Fruit fly (Drosophila melanogaster) whole organism, embryonic: ENCODE measurements around the gene Hexim.

Source experiments
- Adf1 ChIP-seq: fragments of 200-800 bp; sonication (Bioruptor generic); IDR thresholded peaks from 2 replicates; pipeline ENCODE4 v1.3.6; 2022; ENCODE audit warnings: missing biosample characterization, missing genetic modification characterization
- Atf-2 ChIP-seq: fragments of 200-800 bp; sonication (Bioruptor generic); optimal IDR thresholded peaks from 2 replicates; lab custom pipeline; 2016; ENCODE audit warnings: missing biosample characterization, missing genetic modification characterization
- CG1024 ChIP-seq: fragments of 200-800 bp; sonication (Bioruptor generic); IDR thresholded peaks from 2 replicates; pipeline ENCODE4 v1.3.6; 2022; ENCODE audit warnings: missing biosample characterization, missing genetic modification characterization
- CG10366 ChIP-seq: fragments of 200-800 bp; sonication (Bioruptor generic); IDR thresholded peaks from 2 replicates; pipeline ENCODE4 v1.3.6; 2022; ENCODE audit warnings: missing biosample characterization, missing genetic modification characterization
- CG11093 ChIP-seq: fragments of 200-800 bp; sonication (Bioruptor generic); IDR thresholded peaks from 3 replicates; pipeline ENCODE4 v1.3.6; 2022; ENCODE audit warnings: missing biosample characterization, missing genetic modification characterization
- CG12659 ChIP-seq: fragments of 200-800 bp; sonication (Bioruptor generic); optimal IDR thresholded peaks from 3 replicates; lab custom pipeline; 2017; ENCODE audit warnings: mild to moderate bottlenecking, missing biosample characterization, missing genetic modification reagents, missing genetic modification characterization
- CG12769 ChIP-seq: fragments of 200-800 bp; sonication (Bioruptor generic); optimal IDR thresholded peaks from 2 replicates; lab custom pipeline; 2019; ENCODE audit warnings: missing biosample characterization, mild to moderate bottlenecking, missing genetic modification characterization, moderate library complexity
- CG13296 ChIP-seq: fragments of 200-800 bp; sonication (Bioruptor generic); optimal IDR thresholded peaks from 3 replicates; lab custom pipeline; 2018; ENCODE audit warnings: missing biosample characterization, mild to moderate bottlenecking, missing genetic modification characterization
- CG13424 ChIP-seq: fragments of 200-800 bp; sonication (Bioruptor generic); optimal IDR thresholded peaks from 2 replicates; lab custom pipeline; 2019; ENCODE audit warnings: missing biosample characterization, mild to moderate bottlenecking, missing genetic modification characterization, moderate library complexity
- CG14965 ChIP-seq: fragments of 200-800 bp; sonication (Bioruptor generic); optimal IDR thresholded peaks from 2 replicates; lab custom pipeline; 2016; ENCODE audit warnings: missing biosample characterization, missing genetic modification characterization, borderline replicate concordance
- CG1529 ChIP-seq: fragments of 200-800 bp; sonication (Bioruptor generic); optimal IDR thresholded peaks from 3 replicates; lab custom pipeline; 2018; ENCODE audit warnings: missing biosample characterization, missing genetic modification characterization
- CG16779 ChIP-seq: fragments of 200-800 bp; sonication (Bioruptor generic); IDR thresholded peaks from 2 replicates; pipeline ENCODE4 v1.3.6; 2022; ENCODE audit warnings: missing biosample characterization, missing genetic modification characterization
- CG16815 ChIP-seq: fragments of 200-800 bp; sonication (Bioruptor generic); optimal IDR thresholded peaks from 3 replicates; lab custom pipeline; 2017; ENCODE audit warnings: missing biosample characterization, mild to moderate bottlenecking, missing genetic modification characterization
- CG17361 ChIP-seq: fragments of 200-800 bp; sonication (Bioruptor generic); IDR thresholded peaks from 3 replicates; pipeline ENCODE4 v1.3.6; 2022; ENCODE audit warnings: missing biosample characterization, missing genetic modification characterization
- CG17829 ChIP-seq: fragments of 200-800 bp; optimal IDR thresholded peaks from 2 replicates; lab custom pipeline; 2019; ENCODE audit warnings: missing biosample characterization, mild to moderate bottlenecking, missing genetic modification characterization, moderate library complexity
- CG2120 ChIP-seq: fragments of 200-800 bp; sonication (Bioruptor generic); optimal IDR thresholded peaks from 3 replicates; lab custom pipeline; 2016; ENCODE audit warnings: missing biosample characterization, missing genetic modification characterization
- CG32767 ChIP-seq: fragments of 200-800 bp; sonication (Bioruptor generic); IDR thresholded peaks from 2 replicates; pipeline ENCODE4 v1.3.6; 2022; ENCODE audit warnings: missing biosample characterization, missing genetic modification characterization
- CG6791 ChIP-seq: fragments of 200-800 bp; sonication (Bioruptor generic); IDR thresholded peaks from 3 replicates; pipeline ENCODE4 v1.3.6; 2022; ENCODE audit warnings: missing biosample characterization, missing genetic modification characterization; ENCODE audit not compliant: partially characterized antibody
- CG7963 ChIP-seq: fragments of 200-800 bp; sonication (Bioruptor generic); IDR thresholded peaks from 3 replicates; pipeline ENCODE4 v1.3.6; 2022; ENCODE audit warnings: missing biosample characterization, missing genetic modification characterization; ENCODE audit not compliant: partially characterized antibody
- CG9727 ChIP-seq: fragments of 200-800 bp; sonication (Bioruptor generic); optimal IDR thresholded peaks from 3 replicates; lab custom pipeline; 2017; ENCODE audit warnings: missing biosample characterization, mild to moderate bottlenecking, missing genetic modification characterization
- Camta ChIP-seq: fragments of 200-800 bp; sonication (Bioruptor generic); optimal IDR thresholded peaks from 2 replicates; lab custom pipeline; 2016; ENCODE audit warnings: missing biosample characterization, missing genetic modification characterization
- CoRest ChIP-seq: fragments of 200-800 bp; sonication (Bioruptor generic); optimal IDR thresholded peaks from 3 replicates; lab custom pipeline; 2018; ENCODE audit warnings: missing biosample characterization, mild to moderate bottlenecking, missing genetic modification characterization, moderate library complexity
- Dfd ChIP-seq, 2 experiments: fragments of >200 bp; optimal IDR thresholded peaks; 2 replicates each; lab custom pipeline; 2017; ENCODE audit warnings: missing biosample characterization in 2 of 2, missing genetic modification characterization in 2 of 2
- Dp ChIP-seq: fragments of 200-800 bp; sonication (Bioruptor generic); optimal IDR thresholded peaks from 2 replicates; lab custom pipeline; 2018; ENCODE audit warnings: missing biosample characterization, mild to moderate bottlenecking, missing genetic modification characterization, moderate library complexity
- Dref ChIP-seq: fragments of 200-800 bp; sonication (Bioruptor generic); IDR thresholded peaks from 2 replicates; pipeline ENCODE4 v1.3.6; 2022; ENCODE audit warnings: missing biosample characterization, missing genetic modification characterization
- GATAe ChIP-seq: fragments of 200-800 bp; sonication (Bioruptor generic); conservative IDR thresholded peaks from 2 replicates; pipeline ENCODE4 v1.3.6; 2022; ENCODE audit warnings: missing biosample characterization, missing genetic modification characterization
- HLH3B ChIP-seq: fragments of 200-800 bp; sonication (Bioruptor generic); IDR thresholded peaks from 2 replicates; pipeline ENCODE4 v1.3.6; 2022; ENCODE audit warnings: missing biosample characterization, missing genetic modification characterization
- HLH4C ChIP-seq: fragments of 200-800 bp; sonication (Bioruptor generic); IDR thresholded peaks from 3 replicates; pipeline ENCODE4 v1.3.6; 2022; ENCODE audit warnings: missing biosample characterization, missing genetic modification characterization; ENCODE audit not compliant: partially characterized antibody
- MESR4 ChIP-seq: fragments of 200-800 bp; sonication (Bioruptor generic); optimal IDR thresholded peaks from 2 replicates; lab custom pipeline; 2018; ENCODE audit warnings: missing biosample characterization, mild to moderate bottlenecking, missing genetic modification characterization, moderate library complexity
- Nf-YA ChIP-seq: fragments of 200-800 bp; sonication (Bioruptor generic); IDR thresholded peaks from 2 replicates; pipeline ENCODE4 v1.3.6; 2022; ENCODE audit warnings: missing biosample characterization, missing genetic modification characterization
- Scr ChIP-seq: fragments of 200-800 bp; sonication (Bioruptor generic); IDR thresholded peaks from 2 replicates; pipeline ENCODE4 v1.3.6; 2022; ENCODE audit warnings: missing biosample characterization, missing genetic modification characterization; ENCODE audit not compliant: partially characterized antibody
- Spps ChIP-seq: fragments of 200-800 bp; sonication (Bioruptor generic); optimal IDR thresholded peaks from 2 replicates; lab custom pipeline; 2018; ENCODE audit warnings: missing biosample characterization, mild to moderate bottlenecking, missing genetic modification characterization
- Xrp1 ChIP-seq: fragments of 200-800 bp; sonication (Bioruptor generic); IDR thresholded peaks from 2 replicates; pipeline ENCODE4 v1.3.6; 2022; ENCODE audit warnings: missing biosample characterization, missing genetic modification characterization
- ap ChIP-seq: fragments of 200-800 bp; sonication (Bioruptor generic); IDR thresholded peaks from 2 replicates; pipeline ENCODE4 v1.3.6; 2022; ENCODE audit warnings: missing biosample characterization, missing genetic modification characterization
- bsh ChIP-seq, 2 experiments: fragments of 200-800 bp; sonication (Bioruptor generic); optimal IDR thresholded peaks; 2 replicates each; lab custom pipeline; 2017 to 2018; ENCODE audit warnings: mild to moderate bottlenecking in 2 of 2, missing biosample characterization in 2 of 2, missing genetic modification characterization in 2 of 2, moderate library complexity in 1 of 2
- cas ChIP-seq: fragments of 200-800 bp; sonication (Bioruptor generic); IDR thresholded peaks from 2 replicates; pipeline ENCODE4 v1.3.6; 2022; ENCODE audit warnings: missing biosample characterization, missing genetic modification characterization
- ci ChIP-seq: fragments of 200-800 bp; sonication (Bioruptor generic); IDR thresholded peaks from 3 replicates; pipeline ENCODE4 v1.3.6; 2022; ENCODE audit warnings: missing biosample characterization, missing genetic modification characterization
- crc ChIP-seq: fragments of 200-800 bp; sonication (Bioruptor generic); optimal IDR thresholded peaks from 2 replicates; lab custom pipeline; 2016; ENCODE audit warnings: missing biosample characterization, missing genetic modification characterization
- crp ChIP-seq, 2 experiments: fragments of 200-800 bp; sonication (Bioruptor generic); optimal IDR thresholded peaks; 2 replicates in 1 of 2; 3 replicates in 1 of 2; lab custom pipeline; 2017; ENCODE audit warnings: missing biosample characterization in 2 of 2, missing genetic modification characterization in 2 of 2, mild to moderate bottlenecking in 1 of 2, moderate library complexity in 1 of 2
- ems ChIP-seq: fragments of 200-800 bp; sonication (Bioruptor generic); optimal IDR thresholded peaks from 3 replicates; lab custom pipeline; 2016; ENCODE audit warnings: missing biosample characterization, missing genetic modification characterization
- fd64A ChIP-seq: fragments of 200-800 bp; sonication (Bioruptor generic); optimal IDR thresholded peaks from 3 replicates; lab custom pipeline; 2018; ENCODE audit warnings: missing biosample characterization, mild to moderate bottlenecking, missing genetic modification characterization
- grau ChIP-seq: fragments of 200-800 bp; optimal IDR thresholded peaks from 3 replicates; lab custom pipeline; 2019; ENCODE audit warnings: missing biosample characterization, mild to moderate bottlenecking, missing genetic modification characterization, moderate library complexity
- run ChIP-seq: fragments of 200-800 bp; sonication (Bioruptor generic); optimal IDR thresholded peaks from 3 replicates; lab custom pipeline; 2018; ENCODE audit warnings: missing biosample characterization, mild to moderate bottlenecking, missing genetic modification characterization
- sens-2 ChIP-seq: fragments of 200-800 bp; sonication (Bioruptor generic); IDR thresholded peaks from 2 replicates; pipeline ENCODE4 v1.3.6; 2022; ENCODE audit warnings: missing biosample characterization, missing genetic modification characterization
- shn ChIP-seq: fragments of 200-800 bp; sonication (Bioruptor generic); optimal IDR thresholded peaks from 3 replicates; lab custom pipeline; 2016; ENCODE audit warnings: missing biosample characterization, missing genetic modification characterization
- sna ChIP-seq: fragments of 200-800 bp; sonication (Bioruptor generic); IDR thresholded peaks from 2 replicates; pipeline ENCODE4 v1.3.6; 2022; ENCODE audit warnings: missing biosample characterization, missing genetic modification characterization; ENCODE audit not compliant: partially characterized antibody
- tll ChIP-seq, 2 experiments: fragments of 200-800 bp in 1 of 2; fragments of >200 bp in 1 of 2; sonication (Bioruptor generic) in 1 of 2; optimal IDR thresholded peaks; 2 replicates each; lab custom pipeline; 2017 to 2019; ENCODE audit warnings: missing biosample characterization in 2 of 2, missing genetic modification characterization in 2 of 2, mild to moderate bottlenecking in 1 of 2, moderate library complexity in 1 of 2
- trh ChIP-seq: fragments of 200-800 bp; sonication (Bioruptor generic); optimal IDR thresholded peaks from 2 replicates; lab custom pipeline; 2016; ENCODE audit warnings: missing biosample characterization, missing genetic modification characterization
- tup ChIP-seq: fragments of 200-800 bp; sonication (Bioruptor generic); optimal IDR thresholded peaks from 2 replicates; lab custom pipeline; 2016; ENCODE audit warnings: missing biosample characterization, mild to moderate bottlenecking, missing genetic modification characterization, moderate library complexity
- twi ChIP-seq: fragments of 200-800 bp; optimal IDR thresholded peaks from 2 replicates; lab custom pipeline; 2019; ENCODE audit warnings: missing biosample characterization, mild to moderate bottlenecking, missing genetic modification characterization, moderate library complexity
- usp ChIP-seq: fragments of >200 bp; optimal IDR thresholded peaks from 2 replicates; lab custom pipeline; 2017; ENCODE audit warnings: missing biosample characterization, missing genetic modification characterization

Gene Hexim

dm6 chr3R:14659354-14659804 lies at the start of gene Hexim (continued):
- TF ChIP-seq CG16779 (GFP tag; lab: Robert Waterston, UW): no peak
- no peak for TF ChIP-seq run
- TF ChIP-seq HLH3B (GFP tag; lab: Robert Waterston, UW): no peak
- TF ChIP-seq CG17361 (GFP tag; lab: Robert Waterston, UW): peak; percentile 76; the same call in 2 of the 3 replicates
- no peak for TF ChIP-seq ap (GFP tag; lab: Robert Waterston, UW)
- no peak for TF ChIP-seq shn (GFP tag; lab: Kevin White, UChicago)
- peak; percentile 97 for TF ChIP-seq Dp (GFP tag; lab: Kevin White, UChicago)
- TF ChIP-seq ems (GFP tag; lab: Kevin White, UChicago): no peak
- TF ChIP-seq CG32767 (GFP tag; lab: Robert Waterston, UW): no peak
- TF ChIP-seq CG11093: no peak
- no peak for TF ChIP-seq tup (GFP tag; lab: Kevin White, UChicago)
- no peak for TF ChIP-seq twi
- no peak for TF ChIP-seq GATAe (GFP tag; lab: Robert Waterston, UW)
- no peak for TF ChIP-seq Camta (GFP tag; lab: Kevin White, UChicago)
- TF ChIP-seq sens-2 (GFP tag; lab: Robert Waterston, UW): no peak
- no peak for TF ChIP-seq CoRest
- peak; percentile 55 for TF ChIP-seq Dref (GFP tag; lab: Robert Waterston, UW)
- TF ChIP-seq CG13424 (tag; lab: Kevin White, UChicago): no peak
- TF ChIP-seq CG13296 (GFP tag; lab: Kevin White, UChicago): no peak
- TF ChIP-seq Spps (tag; lab: Kevin White, UChicago): no peak
- no peak for TF ChIP-seq CG1024
- no peak for TF ChIP-seq ci (GFP tag; lab: Robert Waterston, UW)
- no peak for TF ChIP-seq CG7963
- TF ChIP-seq Dfd (GFP tag; optimal IDR thresholded peaks at IDR 0.05; lab: Kevin White, UChicago): no peak
- no peak for TF ChIP-seq Adf1 (GFP tag; lab: Robert Waterston, UW)
- no peak for TF ChIP-seq sna (GFP tag; lab: Robert Waterston, UW)
- TF ChIP-seq cas (GFP tag; lab: Robert Waterston, UW): no peak
- peak in 1 of 2 experiments; percentile 29 for TF ChIP-seq bsh (GFP tag; optimal IDR thresholded peaks at IDR 0.05; lab: Kevin White, UChicago)
- TF ChIP-seq tll (GFP tag; optimal IDR thresholded peaks at IDR 0.05; lab: Kevin White, UChicago): no peak
- TF ChIP-seq Xrp1 (GFP tag; lab: Robert Waterston, UW): no peak
- no peak for TF ChIP-seq Atf-2 (GFP tag; lab: Kevin White, UChicago)
- no peak for TF ChIP-seq CG14965 (GFP tag; lab: Kevin White, UChicago)
- no peak for TF ChIP-seq HLH4C (GFP tag; lab: Robert Waterston, UW)
- TF ChIP-seq crp (GFP tag; optimal IDR thresholded peaks at IDR 0.05; lab: Kevin White, UChicago): no peak
- TF ChIP-seq CG1529 (GFP tag; lab: Kevin White, UChicago): no peak
- no peak for TF ChIP-seq crc (GFP tag; lab: Kevin White, UChicago)
- no peak for TF ChIP-seq CG9727 (GFP tag; lab: Kevin White, UChicago)
- no peak for TF ChIP-seq CG2120
- TF ChIP-seq CG6791: no peak
- no peak for TF ChIP-seq Nf-YA (GFP tag; lab: Robert Waterston, UW)
- no peak for TF ChIP-seq CG10366 (GFP tag; lab: Robert Waterston, UW)
- TF ChIP-seq usp: no peak
- TF ChIP-seq CG17829 (tag; lab: Kevin White, UChicago): peak; percentile 45
- no peak for TF ChIP-seq CG16815
- TF ChIP-seq Scr (GFP tag; lab: Robert Waterston, UW): no peak
- no peak for TF ChIP-seq fd64A (GFP tag; lab: Kevin White, UChicago)
- peak; percentile 75 for TF ChIP-seq CG12659
- no peak for TF ChIP-seq CG12769
- TF ChIP-seq grau (tag; lab: Kevin White, UChicago): no peak
- TF ChIP-seq MESR4: peak; percentile 88
- no peak for TF ChIP-seq trh (GFP tag; lab: Kevin White, UChicago)
